Worm (Caenorhabditis elegans) whole organism, L3 larva: ENCODE data around the gene arrd-2.
"Not testable (repeated sequence)": the region's sequence is repeated elsewhere in the genome, so short reads cannot be mapped to it uniquely, and the experiment has no call there.

Source experiments
- R02D3.7 ChIP-seq: fragments of 150-350 bp; optimal IDR thresholded peaks from 2 replicates; lab custom pipeline; 2014; ENCODE audit warnings: missing biosample characterization, missing genetic modification characterization
- aly-2 ChIP-seq: fragments of 150-350 bp; optimal IDR thresholded peaks from 2 replicates; lab custom pipeline; 2014; ENCODE audit warnings: missing biosample characterization, missing genetic modification characterization
- ceh-28 ChIP-seq: fragments of 150-350 bp; optimal IDR thresholded peaks from 2 replicates; lab custom pipeline; 2014; ENCODE audit warnings: missing biosample characterization, missing genetic modification reagents, missing genetic modification characterization
- daf-12 ChIP-seq: fragments of 150-350 bp; optimal IDR thresholded peaks from 2 replicates; lab custom pipeline; 2014; ENCODE audit warnings: missing biosample characterization, missing genetic modification reagents, missing genetic modification characterization
- egl-5 ChIP-seq: fragments of 150-350 bp; optimal IDR thresholded peaks from 2 replicates; lab custom pipeline; 2017; ENCODE audit warnings: missing biosample characterization, missing genetic modification reagents, missing genetic modification characterization, inconsistent platforms
- eor-1 ChIP-seq, 2 experiments: fragments of 150-350 bp; optimal IDR thresholded peaks; 2 replicates each; lab custom pipeline; 2014 to 2018; ENCODE audit warnings: missing biosample characterization in 2 of 2, missing genetic modification characterization in 2 of 2
- ztf-11 ChIP-seq: fragments of 150-350 bp; optimal IDR thresholded peaks from 2 replicates; lab custom pipeline; 2014; ENCODE audit warnings: missing biosample characterization, missing genetic modification characterization

Gene arrd-2

DNA sequence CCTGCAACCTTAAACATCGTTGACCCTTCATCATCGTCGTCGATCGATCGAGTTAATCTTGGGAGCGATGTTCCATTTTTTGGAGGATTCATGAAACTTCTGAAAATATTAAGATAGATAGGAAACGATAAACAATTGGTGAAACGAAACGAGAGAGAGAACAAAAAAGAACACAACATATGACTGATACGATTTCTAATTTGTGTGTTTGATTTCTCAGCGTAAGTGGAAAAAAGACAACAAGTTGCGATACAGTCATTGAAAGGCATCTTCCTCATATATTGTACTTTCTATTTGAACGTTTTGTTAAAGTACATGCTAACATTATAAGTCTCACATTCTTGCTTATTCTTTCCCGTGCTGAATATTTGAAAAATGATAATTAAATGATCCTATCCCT, 44.6 kb downstream of the arrd-2 start, which contains the start of gene R09D1.12:
Gene R09D1.12 (minus strand): TSS at position 101 of the 400 bp plus-strand sequence.
- not testable (repeated sequence) for TF ChIP-seq eor-1 (tag; optimal IDR thresholded peaks at IDR 0.05; lab: Kevin White, UChicago); daf-12 (tag; lab: Kevin White, UChicago); R02D3.7 (tag; lab: Kevin White, UChicago)

DNA sequence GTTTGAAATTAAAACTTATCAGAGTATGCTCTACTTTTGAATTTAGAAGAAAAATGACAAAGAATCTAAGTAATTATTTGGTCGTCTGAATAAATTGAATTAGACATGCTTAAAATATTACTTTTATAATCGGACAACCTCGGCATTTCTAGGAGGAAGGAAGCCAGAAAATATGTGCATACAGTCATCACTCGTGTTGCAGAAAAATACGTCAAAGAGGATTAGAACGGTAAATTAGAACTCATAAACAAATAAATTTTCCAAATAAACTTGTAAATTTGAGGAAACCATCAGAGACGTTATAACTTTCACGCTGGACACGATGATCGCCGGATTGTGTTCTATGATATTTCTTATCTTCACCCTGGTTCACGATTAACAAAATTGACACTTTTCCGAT, 46.7 kb downstream of the arrd-2 start, which contains the start of gene chil-19:
Gene chil-19 (minus strand): TSS at position 101 of the 400 bp plus-strand sequence.
- TF ChIP-seq ztf-11 (no peak), ceh-28 (tag; lab: Kevin White, UChicago) (no peak), R02D3.7 (tag; lab: Kevin White, UChicago) (no peak), aly-2 (tag; lab: Kevin White, UChicago) (no peak), egl-5 (tag; lab: Kevin White, UChicago) (no peak)
